Worm (Caenorhabditis elegans): ENCODE results near the gene Y116A8C.43.
A peak's percentile ranks its signal among the peaks of the same experiment; 100 is the strongest.

Y116A8C.43 gene

DNA sequence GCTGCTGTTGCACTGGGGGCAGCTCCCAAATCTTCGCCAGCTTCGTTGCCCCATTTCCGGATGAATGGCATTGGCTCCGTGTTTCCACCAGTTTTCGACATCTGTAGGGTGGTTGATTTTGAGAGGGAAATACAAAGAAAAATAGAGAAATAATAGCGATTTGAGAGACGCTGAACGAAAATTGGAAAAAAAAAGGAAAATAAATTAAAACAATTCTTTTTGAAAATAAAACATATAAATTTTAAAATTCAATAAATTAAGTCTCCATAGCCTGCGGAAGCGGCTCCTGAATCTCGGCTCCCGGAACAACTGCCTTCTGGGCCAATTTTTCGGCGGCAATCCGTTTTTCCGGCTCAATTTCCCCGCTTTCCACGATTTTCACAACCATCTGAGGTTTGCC lies 22.2 kb downstream of the Y116A8C.43 start, which contains the start of gene sfa-1:
TSS of gene sfa-1 (minus strand) at position 101 of the 400 bp plus-strand sequence.
- TF ChIP-seq Y116A8C.19 (tag; optimal IDR thresholded peaks at IDR 0.05; ENCODE audit: borderline replicate concordance): no peak
- no peak for TF ChIP-seq efl-1 (optimal IDR thresholded peaks at IDR 0.05)
- peak in 1 of 2 experiments; percentile 78 for TF ChIP-seq efl-1 (GFP tag; optimal IDR thresholded peaks at IDR 0.05 in 1 of 2)

DNA sequence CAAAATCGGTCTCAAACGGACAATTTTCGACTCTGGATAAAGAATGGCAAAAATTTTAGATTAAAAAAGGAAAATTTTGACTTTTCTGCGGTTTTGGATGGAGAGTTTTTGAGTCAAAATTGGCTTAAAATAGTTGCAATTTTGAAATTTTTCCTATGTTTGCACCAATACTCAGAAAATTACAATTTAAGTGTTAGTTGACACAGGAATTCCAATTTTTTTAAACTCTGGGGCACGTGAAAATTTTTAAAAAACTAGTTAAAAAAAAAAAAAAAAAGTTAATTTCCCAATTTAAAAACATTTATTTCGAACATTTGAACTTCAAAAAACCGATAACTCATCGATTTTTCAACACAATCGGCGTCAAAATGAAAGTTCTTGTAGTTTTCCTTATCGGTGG lies 23.2 kb downstream of the Y116A8C.43 start, which contains the start of gene Y116A8C.33:
TSS of gene Y116A8C.33 (plus strand) at position 301 of the 400 bp plus-strand sequence.
- TF ChIP-seq lsy-2 (tag; optimal IDR thresholded peaks at IDR 0.05) (no peak), nhr-47 (tag; optimal IDR thresholded peaks at IDR 0.05) (no peak), pag-3 (tag; optimal IDR thresholded peaks at IDR 0.05; ENCODE audit: borderline replicate concordance, insufficient read depth) (no peak), nhr-77 (tag; optimal IDR thresholded peaks at IDR 0.05) (no peak), egl-27 (tag; optimal IDR thresholded peaks at IDR 0.05) (no peak), zip-4 (GFP tag; optimal IDR thresholded peaks at IDR 0.05) (no peak), zag-1 (tag; optimal IDR thresholded peaks at IDR 0.05) (no peak)

DNA sequence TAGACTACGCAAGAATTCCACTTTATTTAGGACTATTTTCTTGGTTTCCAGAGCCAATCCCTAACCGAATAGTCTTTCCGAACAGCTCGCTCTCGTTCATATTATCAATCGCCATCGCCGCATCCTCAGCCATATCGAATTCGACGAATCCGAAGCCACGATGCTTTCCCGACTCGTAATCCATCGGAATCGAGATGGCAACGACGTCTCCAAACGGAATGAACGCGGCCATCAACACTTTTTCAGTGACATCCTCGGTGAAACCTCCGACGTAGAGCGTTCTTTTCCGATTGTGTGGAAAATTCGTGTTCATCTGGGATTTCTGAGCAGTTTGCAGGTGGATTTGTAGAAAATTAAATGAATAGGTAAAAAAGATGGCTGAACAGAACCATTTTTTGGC lies 27.7 kb downstream of the Y116A8C.43 start, which contains the start of gene cyn-13:
TSS of gene cyn-13 (minus strand) at position 313 of the 400 bp plus-strand sequence.
- TF ChIP-seq mep-1 (tag; optimal IDR thresholded peaks at IDR 0.05) (no peak), efl-1 (optimal IDR thresholded peaks at IDR 0.05) (no peak), efl-1 (GFP tag; optimal IDR thresholded peaks at IDR 0.05 in 1 of 2) (no peak), snu-23 (GFP tag; optimal IDR thresholded peaks at IDR 0.05) (no peak), nhr-237 (tag; optimal IDR thresholded peaks at IDR 0.05) (no peak)

DNA sequence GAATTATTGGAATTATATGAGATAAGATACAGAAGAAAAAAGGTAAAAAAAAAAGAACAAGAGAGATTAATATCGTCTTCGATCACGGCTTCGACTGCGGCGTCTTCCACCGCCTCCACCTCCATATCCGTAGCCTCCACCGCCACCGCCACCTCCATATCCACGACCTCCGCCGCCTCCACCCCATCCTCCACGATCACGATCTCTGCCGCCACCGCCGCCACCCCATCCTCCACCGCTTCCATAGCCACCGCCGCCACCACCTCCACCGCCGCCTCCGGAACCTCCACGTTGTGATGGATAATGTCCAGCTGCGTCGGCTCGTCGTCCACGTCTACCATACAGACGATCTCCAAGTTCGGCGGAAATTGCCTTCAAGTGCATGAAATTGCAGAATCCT lies 28.2 kb downstream of the Y116A8C.43 start:
- TF ChIP-seq ceh-63 (GFP tag; optimal IDR thresholded peaks at IDR 0.05) (no peak), ceh-8 (GFP tag; optimal IDR thresholded peaks at IDR 0.05) (peak; percentile 21), zip-4 (GFP tag; optimal IDR thresholded peaks at IDR 0.05) (no peak)

DNA sequence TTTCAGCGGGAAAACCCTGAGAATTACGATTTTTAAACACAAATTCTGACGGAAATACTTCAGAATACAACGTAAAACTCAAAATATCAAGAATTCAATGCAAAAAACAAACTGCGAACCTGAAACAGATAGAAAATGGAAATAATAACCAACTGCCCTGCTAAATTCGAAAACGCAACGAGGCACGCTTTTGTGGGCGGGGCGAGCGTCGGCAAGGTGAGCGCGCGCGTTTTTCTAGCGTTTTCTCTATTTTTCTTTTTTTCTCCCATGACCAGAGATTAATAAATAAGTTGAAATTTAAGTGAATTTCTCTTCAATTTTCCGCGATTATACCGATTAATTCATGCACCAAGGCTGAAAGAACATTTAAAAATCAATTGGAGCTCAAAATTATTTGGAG lies 29.9 kb downstream of the Y116A8C.43 start, which contains the start of gene uaf-2:
TSS of gene uaf-2 (minus strand) at position 183 of the 400 bp plus-strand sequence.
- TF ChIP-seq hlh-4 (tag; optimal IDR thresholded peaks at IDR 0.05): no peak
- TF ChIP-seq zip-4 (GFP tag; optimal IDR thresholded peaks at IDR 0.05): no peak
- no peak for TF ChIP-seq swsn-7 (tag; optimal IDR thresholded peaks at IDR 0.05)
- peak; percentile 14 to 48 (median 30) for TF ChIP-seq dpl-1 (GFP tag; optimal IDR thresholded peaks at IDR 0.05)
- no peak for TF ChIP-seq Y116A8C.19 (tag; optimal IDR thresholded peaks at IDR 0.05; ENCODE audit: borderline replicate concordance)
- no peak for TF ChIP-seq nhr-84 (tag; optimal IDR thresholded peaks at IDR 0.05)
- peak; percentile 7 for TF ChIP-seq tbx-2 (tag; optimal IDR thresholded peaks at IDR 0.05)
- no peak for TF ChIP-seq egl-13 (tag; optimal IDR thresholded peaks at IDR 0.05)
- no peak for TF ChIP-seq ceh-63 (GFP tag; optimal IDR thresholded peaks at IDR 0.05)
- TF ChIP-seq sup-37 (GFP tag; optimal IDR thresholded peaks at IDR 0.05): no peak
- TF ChIP-seq ceh-8 (GFP tag; optimal IDR thresholded peaks at IDR 0.05): no peak
- TF ChIP-seq tlp-1 (tag; optimal IDR thresholded peaks at IDR 0.05): no peak
- no peak for TF ChIP-seq grh-1 (GFP tag; IDR thresholded peaks at IDR 0.05)
- TF ChIP-seq ztf-4 (tag; optimal IDR thresholded peaks at IDR 0.05): no peak
- TF ChIP-seq lin-15B (tag; optimal IDR thresholded peaks at IDR 0.05): peak; percentile 7
- no peak for TF ChIP-seq unc-62 (GFP tag; optimal IDR thresholded peaks at IDR 0.05)
- no peak for TF ChIP-seq unc-98 (GFP tag; IDR thresholded peaks at IDR 0.05)
- peak in 1 of 2 experiments; percentile 17 for TF ChIP-seq mdl-1 (tag; optimal IDR thresholded peaks at IDR 0.05)
- TF ChIP-seq efl-3 (GFP tag; optimal IDR thresholded peaks at IDR 0.05): no peak
- TF ChIP-seq blmp-1 (tag; optimal IDR thresholded peaks at IDR 0.05): peak; percentile 26
- TF ChIP-seq lir-3 (tag; optimal IDR thresholded peaks at IDR 0.05; ENCODE audit: poor library complexity): no peak
- no peak for TF ChIP-seq mef-2 (tag; optimal IDR thresholded peaks at IDR 0.05)
- no peak for TF ChIP-seq lin-39 (tag; optimal IDR thresholded peaks at IDR 0.05)
- TF ChIP-seq mab-9 (GFP tag; IDR thresholded peaks at IDR 0.05): no peak
- no peak for TF ChIP-seq nhr-85 (tag)
- TF ChIP-seq ceh-82 (tag; optimal IDR thresholded peaks at IDR 0.05): peak in 2 of 3 experiments; percentile 16 to 43
- TF ChIP-seq fkh-10 (GFP tag; optimal IDR thresholded peaks at IDR 0.05): no peak
- TF ChIP-seq aha-1 (tag; optimal IDR thresholded peaks at IDR 0.05): no peak
- TF ChIP-seq ets-5 (GFP tag; IDR thresholded peaks at IDR 0.05): no peak
- no peak for TF ChIP-seq hpl-2 (GFP tag; optimal IDR thresholded peaks at IDR 0.05)
- TF ChIP-seq zag-1 (tag; optimal IDR thresholded peaks at IDR 0.05): no peak
- no peak for TF ChIP-seq unc-30 (tag; optimal IDR thresholded peaks at IDR 0.05)
- no peak for TF ChIP-seq jun-1 (tag; optimal IDR thresholded peaks at IDR 0.05)
- peak; percentile 18 for TF ChIP-seq mep-1 (tag; optimal IDR thresholded peaks at IDR 0.05)
- no peak for TF ChIP-seq pax-3 (tag; optimal IDR thresholded peaks at IDR 0.05)

All from whole organism, L1 larva.